Fruit fly (Drosophila melanogaster) whole organism, embryonic: ENCODE measurements around the gene zetaCOP.

Source experiments
- B-H1 ChIP-seq: fragments of 200-800 bp; sonication (Bioruptor generic); IDR thresholded peaks from 3 replicates; pipeline ENCODE4 v1.3.6; 2022; ENCODE audit warnings: missing biosample characterization, missing genetic modification characterization
- BEAF-32 ChIP-seq: fragments of 200-800 bp; sonication (Bioruptor generic); optimal IDR thresholded peaks from 3 replicates; lab custom pipeline; 2017; ENCODE audit warnings: missing biosample characterization, missing genetic modification characterization, mild to moderate bottlenecking, moderate library complexity, missing genetic modification reagents
- Blimp-1 ChIP-seq: fragments of 200-800 bp; sonication (Bioruptor generic); optimal IDR thresholded peaks from 3 replicates; lab custom pipeline; 2018; ENCODE audit warnings: missing biosample characterization, missing genetic modification characterization, mild to moderate bottlenecking, moderate library complexity, missing genetic modification reagents
- CG10321 ChIP-seq: fragments of 200-800 bp; sonication (Bioruptor generic); IDR thresholded peaks from 2 replicates; pipeline ENCODE4 v1.3.6; 2022; ENCODE audit warnings: missing biosample characterization, missing genetic modification characterization
- CG11695 ChIP-seq: fragments of 200-800 bp; sonication (Bioruptor generic); IDR thresholded peaks from 3 replicates; pipeline ENCODE4 v1.3.6; 2022; ENCODE audit warnings: missing biosample characterization, missing genetic modification characterization
- CG11696 ChIP-seq: fragments of 200-800 bp; sonication (Bioruptor generic); IDR thresholded peaks from 2 replicates; pipeline ENCODE4 v1.3.6; 2022; ENCODE audit warnings: missing biosample characterization, missing genetic modification characterization
- CG12219 ChIP-seq: fragments of 200-800 bp; sonication (Bioruptor generic); optimal IDR thresholded peaks from 3 replicates; lab custom pipeline; 2018; ENCODE audit warnings: missing biosample characterization, mild to moderate bottlenecking, missing genetic modification characterization
- CG1233 ChIP-seq: fragments of 200-800 bp; sonication (Bioruptor generic); optimal IDR thresholded peaks from 4 replicates; lab custom pipeline; 2018; ENCODE audit warnings: missing biosample characterization, mild to moderate bottlenecking, missing genetic modification characterization
- CG12942 ChIP-seq: fragments of 200-800 bp; sonication (Bioruptor generic); optimal IDR thresholded peaks from 3 replicates; lab custom pipeline; 2016; ENCODE audit warnings: missing biosample characterization, missing genetic modification characterization
- CG14441 ChIP-seq: fragments of 200-800 bp; sonication (Bioruptor generic); IDR thresholded peaks from 2 replicates; pipeline ENCODE4 v1.3.6; 2022; ENCODE audit warnings: missing biosample characterization, missing genetic modification characterization
- CG14710 ChIP-seq: fragments of 200-800 bp; sonication (Bioruptor generic); optimal IDR thresholded peaks from 3 replicates; lab custom pipeline; 2019; ENCODE audit warnings: missing biosample characterization, mild to moderate bottlenecking, missing genetic modification characterization, moderate library complexity
- CG15479 ChIP-seq: fragments of 200-800 bp; sonication (Bioruptor generic); optimal IDR thresholded peaks from 3 replicates; lab custom pipeline; 2019; ENCODE audit warnings: missing biosample characterization, mild to moderate bottlenecking, missing genetic modification characterization, moderate library complexity
- CG17328 ChIP-seq: fragments of 200-800 bp; sonication (Bioruptor generic); IDR thresholded peaks from 2 replicates; pipeline ENCODE4 v1.3.6; 2022; ENCODE audit warnings: missing biosample characterization, missing genetic modification characterization
- CG30020 ChIP-seq: fragments of 200-800 bp; optimal IDR thresholded peaks from 2 replicates; lab custom pipeline; 2019; ENCODE audit warnings: missing biosample characterization, mild to moderate bottlenecking, missing genetic modification characterization, moderate library complexity
- CG33557 ChIP-seq: fragments of 200-800 bp; sonication (Bioruptor generic); optimal IDR thresholded peaks from 2 replicates; lab custom pipeline; 2019; ENCODE audit warnings: missing biosample characterization, mild to moderate bottlenecking, missing genetic modification characterization, moderate library complexity
- CG3407 ChIP-seq: fragments of 200-800 bp; sonication (Bioruptor generic); optimal IDR thresholded peaks from 2 replicates; lab custom pipeline; 2018; ENCODE audit warnings: missing biosample characterization, mild to moderate bottlenecking, missing genetic modification characterization
- CG4854 ChIP-seq: fragments of 200-800 bp; sonication (Bioruptor generic); optimal IDR thresholded peaks from 2 replicates; lab custom pipeline; 2016; ENCODE audit warnings: missing biosample characterization, missing genetic modification characterization, inconsistent platforms
- CG7357 ChIP-seq: fragments of 200-800 bp; sonication (Bioruptor generic); IDR thresholded peaks from 3 replicates; pipeline ENCODE4 v1.3.6; 2022; ENCODE audit warnings: missing biosample characterization, missing genetic modification characterization
- CG7987 ChIP-seq: fragments of 200-800 bp; sonication (Bioruptor generic); optimal IDR thresholded peaks from 2 replicates; lab custom pipeline; 2018; ENCODE audit warnings: missing biosample characterization, mild to moderate bottlenecking, missing genetic modification characterization, moderate library complexity
- CG8089 ChIP-seq: fragments of 200-800 bp; sonication (Bioruptor generic); optimal IDR thresholded peaks from 3 replicates; lab custom pipeline; 2016; ENCODE audit warnings: missing biosample characterization, missing genetic modification characterization
- CTCF ChIP-seq: fragments of 200-800 bp; sonication (Bioruptor generic); optimal IDR thresholded peaks from 2 replicates; lab custom pipeline; 2017; ENCODE audit warnings: missing biosample characterization, mild to moderate bottlenecking, missing genetic modification characterization, moderate library complexity
- Deaf1 ChIP-seq: fragments of 200-800 bp; optimal IDR thresholded peaks from 3 replicates; lab custom pipeline; 2019; ENCODE audit warnings: missing biosample characterization, mild to moderate bottlenecking, missing genetic modification characterization, moderate library complexity
- ERR ChIP-seq: fragments of 200-800 bp; sonication (Bioruptor generic); optimal IDR thresholded peaks from 2 replicates; lab custom pipeline; 2016; ENCODE audit warnings: missing biosample characterization, missing genetic modification characterization
- H15 ChIP-seq: fragments of 200-800 bp; sonication (Bioruptor generic); IDR thresholded peaks from 3 replicates; pipeline ENCODE4 v1.3.6; 2022; ENCODE audit warnings: missing biosample characterization, missing genetic modification characterization
- HLH4C ChIP-seq: fragments of 200-800 bp; sonication (Bioruptor generic); IDR thresholded peaks from 3 replicates; pipeline ENCODE4 v1.3.6; 2022; ENCODE audit warnings: missing biosample characterization, missing genetic modification characterization; ENCODE audit not compliant: partially characterized antibody
- Hr39 ChIP-seq: fragments of >200 bp; optimal IDR thresholded peaks from 2 replicates; lab custom pipeline; 2017
- Meics ChIP-seq: fragments of 200-800 bp; sonication (Bioruptor generic); optimal IDR thresholded peaks from 2 replicates; lab custom pipeline; 2017; ENCODE audit warnings: missing biosample characterization, mild to moderate bottlenecking, missing genetic modification characterization
- Myb ChIP-seq: fragments of 200-800 bp; sonication (Bioruptor generic); optimal IDR thresholded peaks from 2 replicates; lab custom pipeline; 2016; ENCODE audit warnings: missing biosample characterization, missing genetic modification characterization
- Ptx1 ChIP-seq: fragments of 200-800 bp; sonication (Bioruptor generic); IDR thresholded peaks from 2 replicates; pipeline ENCODE4 v1.3.6; 2022; ENCODE audit warnings: missing biosample characterization, missing genetic modification characterization
- TFAM ChIP-seq: fragments of 200-800 bp; sonication (Bioruptor generic); optimal IDR thresholded peaks from 2 replicates; lab custom pipeline; 2017; ENCODE audit warnings: missing biosample characterization, missing genetic modification characterization, inconsistent platforms
- br ChIP-seq: fragments of >200 bp; optimal IDR thresholded peaks from 2 replicates; lab custom pipeline; 2017
- bsh ChIP-seq, 2 experiments: fragments of 200-800 bp; sonication (Bioruptor generic); optimal IDR thresholded peaks; 2 replicates each; lab custom pipeline; 2017 to 2018; ENCODE audit warnings: mild to moderate bottlenecking in 2 of 2, missing biosample characterization in 2 of 2, missing genetic modification characterization in 2 of 2, moderate library complexity in 1 of 2
- crol ChIP-seq: fragments of 200-800 bp; sonication (Bioruptor generic); IDR thresholded peaks from 2 replicates; pipeline ENCODE4 v1.3.6; 2022; ENCODE audit warnings: missing biosample characterization, missing genetic modification characterization
- danr ChIP-seq: fragments of 200-800 bp; sonication (Bioruptor generic); IDR thresholded peaks from 2 replicates; pipeline ENCODE4 v1.3.6; 2022; ENCODE audit warnings: missing biosample characterization, missing genetic modification characterization
- lab ChIP-seq: fragments of 200-800 bp; sonication (Bioruptor generic); optimal IDR thresholded peaks from 3 replicates; lab custom pipeline; 2017; ENCODE audit warnings: missing biosample characterization, missing genetic modification characterization, mild to moderate bottlenecking, moderate library complexity, missing genetic modification reagents
- lbe ChIP-seq: fragments of 200-800 bp; sonication (Bioruptor generic); optimal IDR thresholded peaks from 2 replicates; lab custom pipeline; 2016; ENCODE audit warnings: missing biosample characterization, mild to moderate bottlenecking, missing genetic modification characterization
- lola ChIP-seq, 3 experiments: fragments of >200 bp in 2 of 3; fragments of 200-800 bp in 1 of 3; sonication (Bioruptor generic) in 1 of 3; optimal IDR thresholded peaks; 2 replicates each; lab custom pipeline; 2017 to 2019; ENCODE audit warnings: missing biosample characterization in 3 of 3, missing genetic modification characterization in 3 of 3, mild to moderate bottlenecking in 1 of 3, moderate library complexity in 1 of 3
- nerfin-2 ChIP-seq: fragments of 200-800 bp; sonication (Bioruptor generic); IDR thresholded peaks from 2 replicates; pipeline ENCODE4 v1.3.6; 2022; ENCODE audit warnings: missing biosample characterization, missing genetic modification characterization; ENCODE audit not compliant: partially characterized antibody
- peb ChIP-seq: fragments of 200-800 bp; sonication (Bioruptor generic); IDR thresholded peaks from 2 replicates; pipeline ENCODE4 v1.3.6; 2022; ENCODE audit warnings: missing biosample characterization, missing genetic modification characterization
- prd ChIP-seq, 3 experiments: fragments of >200 bp in 2 of 3; fragments of 200-800 bp in 1 of 3; sonication (Bioruptor generic) in 1 of 3; optimal IDR thresholded peaks in 2 of 3; IDR thresholded peaks in 1 of 3; 2 replicates in 2 of 3; 3 replicates in 1 of 3; pipeline versions ENCODE4 v1.3.6 to Lab custom; 2017 to 2022; ENCODE audit warnings: missing biosample characterization in 1 of 3, missing genetic modification characterization in 1 of 3
- ro ChIP-seq: fragments of 200-800 bp; sonication (Bioruptor generic); IDR thresholded peaks from 2 replicates; pipeline ENCODE4 v1.3.6; 2022; ENCODE audit warnings: missing biosample characterization, missing genetic modification characterization
- row ChIP-seq: fragments of 200-800 bp; sonication (Bioruptor generic); IDR thresholded peaks from 3 replicates; pipeline ENCODE4 v1.3.6; 2022; ENCODE audit warnings: missing biosample characterization, missing genetic modification characterization
- sob ChIP-seq: fragments of 200-800 bp; sonication (Bioruptor generic); IDR thresholded peaks from 2 replicates; pipeline ENCODE4 v1.3.6; 2022; ENCODE audit warnings: missing biosample characterization, missing genetic modification characterization
- sqz ChIP-seq: fragments of 200-800 bp; sonication (Bioruptor generic); optimal IDR thresholded peaks from 3 replicates; lab custom pipeline; 2018; ENCODE audit warnings: missing biosample characterization, mild to moderate bottlenecking, missing genetic modification characterization
- tio ChIP-seq: fragments of 200-800 bp; sonication (Bioruptor generic); optimal IDR thresholded peaks from 2 replicates; lab custom pipeline; 2017; ENCODE audit warnings: missing biosample characterization, missing genetic modification characterization, inconsistent platforms
- trem ChIP-seq: fragments of 200-800 bp; optimal IDR thresholded peaks from 3 replicates; lab custom pipeline; 2019; ENCODE audit warnings: missing biosample characterization, mild to moderate bottlenecking, missing genetic modification characterization, moderate library complexity
- vnd ChIP-seq: fragments of 200-800 bp; sonication (Bioruptor generic); IDR thresholded peaks from 3 replicates; pipeline ENCODE4 v1.3.6; 2022; ENCODE audit warnings: missing biosample characterization, missing genetic modification characterization; ENCODE audit not compliant: partially characterized antibody
- zf30C ChIP-seq: fragments of 200-800 bp; sonication (Bioruptor generic); optimal IDR thresholded peaks from 3 replicates; lab custom pipeline; 2018; ENCODE audit warnings: missing biosample characterization, mild to moderate bottlenecking, missing genetic modification characterization
- zfh2 ChIP-seq: fragments of 200-800 bp; sonication (Bioruptor generic); optimal IDR thresholded peaks from 2 replicates; lab custom pipeline; 2016; ENCODE audit warnings: missing biosample characterization, missing genetic modification characterization

The zetaCOP gene

DNA sequence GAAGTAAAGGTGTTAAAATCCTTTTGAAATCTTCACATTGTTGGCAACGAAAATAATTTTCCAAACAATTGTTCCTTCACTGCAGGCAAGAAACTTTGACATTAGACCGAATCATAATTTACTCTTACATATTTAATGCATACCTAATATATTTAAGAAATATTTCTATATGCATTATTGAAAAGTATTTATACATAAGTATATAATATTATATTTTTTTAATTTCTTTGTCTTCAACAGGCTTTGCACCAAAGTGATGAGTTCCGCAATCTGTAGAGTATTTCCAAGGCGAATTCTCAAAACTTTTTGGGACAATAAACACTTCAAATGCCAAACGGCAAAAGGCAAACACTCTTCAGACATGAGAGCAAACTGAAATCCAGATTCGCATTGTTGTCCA lies 23.7 kb upstream of the zetaCOP start (continued):
- TF ChIP-seq lola (GFP tag; optimal IDR thresholded peaks at IDR 0.05; lab: Kevin White, UChicago) (peak in 1 of 3 experiments; percentile 2), B-H1 (GFP tag; lab: Robert Waterston, UW) (0 out of 3 replicates have a peak, but pooled peaks have one; percentile 28), H15 (GFP tag; lab: Robert Waterston, UW) (no peak), CG7987 (GFP tag; lab: Kevin White, UChicago) (no peak), CG3407 (peak; percentile 19), BEAF-32 (GFP tag; lab: Kevin White, UChicago) (no peak), CG1233 (GFP tag; lab: Kevin White, UChicago) (peak; percentile 16), Meics (peak; percentile 27), Hr39 (lab: Kevin White, UChicago) (no peak), CTCF (GFP tag; lab: Kevin White, UChicago) (no peak), nerfin-2 (GFP tag; lab: Robert Waterston, UW) (no peak), vnd (no peak), CG14441 (peak; percentile 51), CG11696 (GFP tag; lab: Robert Waterston, UW) (no peak), sob (GFP tag; lab: Robert Waterston, UW) (peak; percentile 48; the same call in 1 of the 2 replicates), Ptx1 (GFP tag; lab: Robert Waterston, UW) (peak; percentile 66), CG12219 (no peak), row (GFP tag; lab: Robert Waterston, UW) (peak; percentile 72), br (no peak), CG4854 (GFP tag; lab: Kevin White, UChicago) (no peak), peb (GFP tag; lab: Robert Waterston, UW) (no peak), CG12942 (GFP tag; lab: Kevin White, UChicago) (no peak), CG15479 (no peak), CG14710 (tag; lab: Kevin White, UChicago) (peak; percentile 30), prd (optimal IDR thresholded peaks at IDR 0.05; lab: Kevin White, UChicago) (no peak), prd (GFP tag; IDR thresholded peaks at IDR 0.05; lab: Robert Waterston, UW) (peak; percentile 52; the same call in 1 of the 3 replicates), tio (GFP tag; lab: Kevin White, UChicago) (no peak), trem (tag; lab: Kevin White, UChicago) (peak; percentile 6), TFAM (GFP tag; lab: Kevin White, UChicago) (no peak), Blimp-1 (GFP tag; lab: Kevin White, UChicago) (peak; percentile 61)
- TF ChIP-seq, all 482 proteins: peak for 114

DNA sequence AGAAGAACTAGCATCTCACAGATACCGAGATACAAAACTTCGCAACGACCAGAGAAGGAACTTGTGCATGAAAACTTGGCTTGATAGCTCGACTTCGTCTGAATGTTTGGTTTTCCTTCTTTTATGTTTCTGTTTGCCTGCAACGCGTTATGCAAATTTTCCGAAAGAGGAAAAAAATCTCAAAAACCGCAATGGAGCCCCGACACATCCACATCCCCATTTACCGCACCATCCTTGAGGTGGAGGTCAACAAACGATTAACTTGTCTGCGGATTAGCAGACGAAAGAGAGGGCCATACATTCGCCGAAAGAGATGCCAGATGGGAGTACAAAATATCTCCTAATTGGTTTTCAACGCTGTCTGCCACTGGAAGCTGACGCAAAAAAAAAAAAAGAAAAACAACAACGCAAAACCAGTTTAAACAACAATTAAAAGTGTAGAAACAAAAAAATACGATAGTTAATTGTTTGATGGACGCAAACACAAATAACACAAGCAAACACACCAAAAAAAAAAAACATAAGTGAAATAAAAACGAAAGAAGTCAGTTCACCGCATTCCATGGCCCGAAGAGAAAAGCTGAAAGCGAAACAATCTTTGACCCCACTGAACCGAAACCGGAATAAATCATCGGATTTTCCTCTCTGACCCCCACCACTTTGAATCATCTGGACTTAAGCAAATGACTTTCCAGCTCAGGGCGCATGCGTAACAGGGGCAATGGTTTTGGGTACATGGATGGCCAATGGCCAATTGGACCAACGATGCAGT lies 21.9 kb upstream of the zetaCOP start:
- TF ChIP-seq Deaf1, result no peak
- 0 out of 3 replicates have a peak, but pooled peaks have one; percentile 8 for TF ChIP-seq CG11695 (GFP tag; lab: Robert Waterston, UW)
- TF ChIP-seq CG8089 (GFP tag; lab: Kevin White, UChicago), result no peak
- TF ChIP-seq bsh (GFP tag; optimal IDR thresholded peaks at IDR 0.05; lab: Kevin White, UChicago), result no peak
- no peak for TF ChIP-seq zf30C (GFP tag; lab: Kevin White, UChicago)
- no peak for TF ChIP-seq crol
- no peak for TF ChIP-seq zfh2 (GFP tag; lab: Kevin White, UChicago)
- TF ChIP-seq lbe (GFP tag; lab: Kevin White, UChicago), result no peak
- no peak for TF ChIP-seq lab
- TF ChIP-seq ERR (GFP tag; lab: Kevin White, UChicago), result no peak
- TF ChIP-seq br, result no peak
- TF ChIP-seq CG10321 (GFP tag; lab: Robert Waterston, UW), result 0 out of 2 replicates have a peak, but pooled peaks have one; percentile 8
- no peak for TF ChIP-seq HLH4C (GFP tag; lab: Robert Waterston, UW)
- peak; percentile 18 for TF ChIP-seq sqz (GFP tag; lab: Kevin White, UChicago)
- peak; percentile 77 for TF ChIP-seq Blimp-1 (GFP tag; lab: Kevin White, UChicago)
- no peak for TF ChIP-seq CG7357 (GFP tag; lab: Robert Waterston, UW)
- TF ChIP-seq CG17328 (GFP tag; lab: Robert Waterston, UW), result no peak
- TF ChIP-seq CG33557 (GFP tag; lab: Kevin White, UChicago), result peak; percentile 12
- TF ChIP-seq danr (GFP tag; lab: Robert Waterston, UW), result no peak
- TF ChIP-seq ro (GFP tag; lab: Robert Waterston, UW), result no peak
- no peak for TF ChIP-seq CG30020 (tag; lab: Kevin White, UChicago)
- no peak for TF ChIP-seq Myb (GFP tag; lab: Kevin White, UChicago)
